Fruit fly (Drosophila melanogaster): ENCODE results near the gene CG34138.

Gene CG34138

DNA sequence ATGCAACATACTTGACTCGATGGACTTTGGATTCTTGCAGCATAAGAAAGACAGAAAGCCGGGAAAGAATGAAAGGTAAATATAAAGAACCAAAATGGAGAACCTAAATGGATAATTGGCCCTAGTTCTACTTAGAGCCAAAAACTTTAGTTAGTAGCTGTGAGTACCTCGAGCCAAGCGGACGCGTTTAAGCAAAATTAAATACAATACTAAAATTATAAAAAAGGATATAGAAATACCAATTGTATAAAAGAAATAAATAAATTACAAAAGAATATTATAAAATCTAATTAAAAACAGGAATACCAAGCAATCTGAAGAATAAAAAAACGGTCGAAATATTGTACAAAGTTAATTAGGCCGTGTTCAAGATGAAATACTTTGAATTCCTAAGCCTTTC, at the start of gene CG34138:
Gene CG34138, plus strand, starts transcription at position 301 of the 400 bp plus-strand sequence.
- no peak for TF ChIP-seq CTCF (optimal IDR thresholded peaks at IDR 0.05)

DNA sequence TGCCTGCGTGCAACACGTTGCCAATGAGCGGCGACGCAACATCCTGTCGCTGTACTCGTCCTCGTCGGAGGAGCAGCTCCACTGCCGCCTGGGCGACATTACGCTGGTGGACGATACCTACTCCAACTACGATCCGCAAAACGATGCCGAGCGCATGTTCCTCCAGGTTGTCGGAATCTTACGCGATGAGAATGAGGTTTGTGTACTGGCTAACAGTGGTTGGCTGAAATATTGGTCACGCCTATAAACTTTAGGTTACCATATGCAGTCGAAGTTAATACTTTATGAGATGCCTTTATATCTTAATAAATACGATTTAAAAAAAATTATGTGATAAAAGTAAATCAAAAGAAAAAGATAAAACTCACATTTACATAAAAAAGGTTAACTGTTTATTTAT, 48.4 kb upstream of the CG34138 start:
- no peak for TF ChIP-seq CG8478 (optimal IDR thresholded peaks at IDR 0.05)
- no peak for TF ChIP-seq CTCF (optimal IDR thresholded peaks at IDR 0.05)

DNA sequence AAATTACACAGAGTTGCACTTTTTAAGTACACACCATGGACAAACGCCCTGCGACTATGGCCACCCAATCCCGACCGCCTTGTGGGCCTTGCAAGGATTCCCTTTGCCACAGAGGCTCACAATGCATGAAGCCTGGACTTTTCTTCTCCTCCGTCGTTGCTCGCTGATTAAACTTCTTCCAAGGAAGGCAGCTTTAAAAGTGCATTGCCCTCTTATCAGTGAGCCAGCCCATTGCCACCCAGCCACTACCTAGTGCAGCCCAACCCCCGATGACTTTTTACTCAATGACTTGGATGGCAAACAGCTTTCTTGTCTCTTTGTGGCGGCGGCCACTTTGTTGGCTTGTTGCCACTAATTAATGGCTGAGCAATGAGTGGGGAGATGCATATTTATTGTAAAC, 47.1 kb upstream of the CG34138 start:
- TF ChIP-seq CTCF (optimal IDR thresholded peaks at IDR 0.05) (no peak), CG8478 (optimal IDR thresholded peaks at IDR 0.05) (no peak)

DNA sequence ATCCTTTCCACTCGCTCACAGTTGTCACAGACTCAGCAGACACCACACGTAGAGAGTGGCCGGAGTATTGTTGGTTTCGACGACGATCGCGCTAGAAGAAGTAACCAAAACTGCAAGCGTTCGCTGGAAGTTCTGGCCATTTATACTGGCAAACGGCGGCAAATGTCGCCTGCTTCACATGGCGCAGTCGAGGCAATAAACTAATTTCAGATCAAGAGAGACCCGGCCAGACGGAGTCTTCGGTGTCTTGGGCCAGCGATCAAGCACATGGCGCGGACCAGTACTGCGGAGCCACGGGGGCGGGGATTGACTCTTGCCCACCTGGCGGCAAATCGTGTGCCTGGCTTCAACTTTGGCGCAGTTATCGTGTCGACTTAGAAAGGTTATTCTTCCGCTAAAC, 35.9 kb upstream of the CG34138 start, which contains the start of gene Cpr92A:
Gene Cpr92A, minus strand, starts transcription at position 101 of the 400 bp plus-strand sequence.
- TF ChIP-seq CTCF (optimal IDR thresholded peaks at IDR 0.05) (no peak), CG8478 (optimal IDR thresholded peaks at IDR 0.05) (no peak)

DNA sequence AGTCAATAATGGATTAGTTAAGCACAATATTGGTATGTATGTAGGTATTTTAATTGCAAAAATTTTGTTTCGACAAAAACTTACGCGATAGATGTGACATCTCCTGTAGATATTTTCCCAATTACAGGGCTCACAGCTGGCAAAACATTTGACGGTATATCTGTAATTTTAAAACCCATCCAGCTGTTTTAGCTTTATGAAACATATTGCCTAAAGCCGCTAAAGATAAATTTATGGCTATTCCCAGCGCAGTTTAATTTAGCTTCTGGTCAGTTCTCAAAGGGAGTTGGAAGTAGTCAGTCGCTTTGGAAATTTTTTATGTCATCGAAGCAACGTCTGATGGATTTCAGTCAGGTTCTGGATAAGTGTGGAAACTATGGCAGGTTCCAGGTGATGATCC, 34.4 kb upstream of the CG34138 start, which contains the start of gene CG7333:
Gene CG7333, plus strand, starts transcription at position 301 of the 400 bp plus-strand sequence.
- TF ChIP-seq CTCF (optimal IDR thresholded peaks at IDR 0.05) (no peak), CG8478 (optimal IDR thresholded peaks at IDR 0.05) (no peak)

DNA sequence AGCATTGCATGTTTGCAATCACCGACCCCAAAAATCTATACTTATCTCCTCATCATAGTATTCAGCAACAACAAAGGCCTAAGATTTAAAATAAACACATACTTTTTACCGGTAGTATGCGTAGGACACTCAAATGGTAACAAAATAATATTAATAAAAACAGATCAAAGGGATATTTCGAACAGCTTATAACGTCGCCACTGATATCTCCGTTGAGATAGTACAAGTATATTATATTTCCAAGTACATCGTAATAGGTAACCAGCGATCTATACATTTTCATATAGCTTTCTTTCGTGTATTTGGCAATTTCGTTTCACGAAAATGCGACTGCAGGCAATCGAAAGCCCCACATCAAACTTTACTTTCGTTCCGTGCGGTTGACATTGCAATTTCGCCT, 31.8 kb upstream of the CG34138 start, which contains the start of gene CG7342:
Gene CG7342, plus strand, starts transcription at position 380 of the 400 bp plus-strand sequence.
- no peak for TF ChIP-seq CTCF (optimal IDR thresholded peaks at IDR 0.05)
- no peak for TF ChIP-seq CG8478 (optimal IDR thresholded peaks at IDR 0.05)

DNA sequence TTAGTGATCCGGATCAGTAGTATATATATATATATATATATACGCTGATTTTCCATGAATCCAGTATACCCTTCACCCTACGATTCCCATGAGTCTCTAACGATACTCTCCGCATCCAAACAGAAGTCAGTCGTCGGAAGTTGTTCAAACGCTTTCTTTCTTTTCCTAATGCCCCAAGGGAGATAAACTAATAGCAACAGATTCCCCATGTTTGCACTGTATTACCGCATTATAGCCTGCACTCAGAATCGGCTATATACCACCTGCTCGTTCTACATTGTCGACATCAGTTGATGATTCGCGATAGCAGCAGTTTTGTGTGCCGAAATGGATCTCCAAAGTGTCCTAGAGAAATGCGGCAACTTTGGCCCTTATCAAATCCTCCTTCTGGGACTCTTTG, 27.8 kb upstream of the CG34138 start, which contains the start of gene CG17751:
Gene CG17751, plus strand, starts transcription at position 301 of the 400 bp plus-strand sequence.
- TF ChIP-seq CG8478 (optimal IDR thresholded peaks at IDR 0.05) (no peak), CTCF (optimal IDR thresholded peaks at IDR 0.05) (no peak)

DNA sequence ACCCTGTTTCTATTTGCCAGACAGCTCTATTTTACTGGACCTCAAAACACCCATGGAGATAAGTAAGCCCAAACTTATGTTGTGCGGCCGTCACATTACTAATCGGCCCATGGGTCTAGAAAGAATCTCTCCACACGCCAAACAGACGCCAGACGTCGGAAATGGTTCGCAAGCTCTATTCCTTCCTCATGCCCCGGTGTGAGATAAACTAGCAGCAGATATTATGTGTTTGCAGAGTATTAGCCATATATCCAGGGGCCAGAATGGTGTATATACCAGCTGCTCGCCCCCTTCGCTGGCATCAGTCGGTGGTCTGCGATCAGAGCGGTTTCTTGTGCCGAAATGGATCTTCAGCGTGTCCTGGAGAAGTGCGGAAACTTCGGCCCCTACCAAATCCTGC, 24.8 kb upstream of the CG34138 start, which contains the start of gene CG17752:
Gene CG17752, plus strand, starts transcription at position 301 of the 400 bp plus-strand sequence.
- no peak for TF ChIP-seq CG8478 (optimal IDR thresholded peaks at IDR 0.05)
- TF ChIP-seq CTCF (optimal IDR thresholded peaks at IDR 0.05) = no peak

DNA sequence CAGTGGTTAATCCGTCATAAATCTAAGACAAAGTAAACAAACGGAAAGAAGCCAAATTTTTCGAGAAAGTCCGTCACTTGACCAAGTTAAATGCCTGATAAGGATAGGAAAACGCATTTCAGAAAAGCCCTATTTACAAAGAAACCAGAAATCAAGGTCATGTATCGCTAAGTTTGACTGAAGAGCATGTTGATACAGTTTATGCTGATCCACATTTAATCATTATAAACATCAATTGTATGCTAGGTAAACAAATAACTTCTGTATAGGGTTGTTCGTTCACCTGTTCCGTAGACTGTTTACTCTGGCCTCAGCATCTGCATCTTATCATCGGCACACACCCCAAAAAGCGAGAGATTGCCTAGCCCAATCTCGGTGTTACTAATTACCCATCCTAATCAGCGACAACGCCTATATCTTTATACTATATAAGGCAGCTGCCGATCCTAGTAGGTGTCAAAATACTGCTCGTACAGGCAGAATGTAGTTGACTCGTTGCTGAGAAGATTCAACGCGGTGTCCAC, 21.8 kb upstream of the CG34138 start, which contains the start of gene CG16727:
Gene CG16727, plus strand, starts transcription at position 474 of the 524 bp plus-strand sequence.
- no peak for TF ChIP-seq CTCF (optimal IDR thresholded peaks at IDR 0.05)
- TF ChIP-seq CG8478 (optimal IDR thresholded peaks at IDR 0.05) = no peak

DNA sequence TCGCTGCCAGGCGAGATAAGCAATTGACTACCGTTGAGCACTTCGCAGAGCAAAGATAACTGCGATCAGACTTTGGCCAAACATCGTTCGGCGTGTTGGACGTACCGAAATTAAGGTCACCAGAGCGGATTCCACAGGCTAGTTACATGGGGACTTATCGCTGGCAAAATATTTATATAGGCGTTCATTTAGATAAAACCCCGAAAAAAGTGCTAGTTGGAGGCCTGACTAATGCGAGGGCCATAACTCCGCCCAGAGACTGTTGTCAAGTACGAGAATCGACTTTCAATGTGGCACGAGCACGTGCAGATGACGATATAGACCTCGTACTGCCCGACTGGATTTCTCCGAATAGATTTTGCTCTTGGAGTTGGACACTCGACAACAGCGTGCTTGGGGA, 14.8 kb upstream of the CG34138 start:
- no peak for TF ChIP-seq CTCF (optimal IDR thresholded peaks at IDR 0.05)
- TF ChIP-seq CG8478 (optimal IDR thresholded peaks at IDR 0.05) = no peak

DNA sequence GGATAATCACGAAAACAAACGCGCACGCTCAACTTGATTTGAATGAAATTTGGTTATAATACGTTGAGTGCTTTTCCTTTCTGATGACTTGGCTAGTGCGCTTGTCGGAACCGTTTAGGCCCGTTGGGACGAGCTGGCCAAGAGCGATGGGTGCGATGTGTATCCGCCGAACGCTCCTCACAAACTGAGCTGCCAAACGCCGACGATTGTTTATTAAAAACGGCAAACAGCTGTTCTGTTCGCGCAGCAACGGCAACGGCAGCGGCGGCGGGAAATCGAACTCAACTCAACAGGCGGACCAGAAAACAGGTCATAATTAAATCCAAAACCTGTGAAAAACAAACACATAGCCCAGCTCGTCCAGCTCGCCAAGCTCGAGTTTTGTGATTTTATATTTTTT, 13.8 kb upstream of the CG34138 start:
- no peak for TF ChIP-seq CG8478 (optimal IDR thresholded peaks at IDR 0.05)
- no peak for TF ChIP-seq CTCF (optimal IDR thresholded peaks at IDR 0.05)

DNA sequence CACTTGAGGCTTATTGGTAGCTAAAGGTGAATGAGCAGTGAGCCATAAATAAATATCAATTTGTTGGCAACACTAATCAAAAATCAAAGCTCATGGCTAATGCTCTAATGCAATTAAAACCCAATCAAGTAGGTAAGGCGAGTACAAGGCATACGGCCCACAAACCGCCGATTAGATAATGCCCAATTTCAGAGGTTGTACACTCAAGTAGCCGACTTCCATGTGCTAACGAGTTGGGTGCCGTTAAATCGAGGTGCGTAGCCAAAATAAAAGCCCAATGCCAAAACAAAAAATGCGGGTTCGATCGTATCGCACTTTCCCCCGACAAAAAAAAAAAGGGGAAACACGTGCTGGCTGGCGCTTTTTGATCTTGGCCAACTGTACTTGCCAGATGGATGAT, 12.7 kb upstream of the CG34138 start:
- TF ChIP-seq CTCF (optimal IDR thresholded peaks at IDR 0.05) (no peak), CG8478 (optimal IDR thresholded peaks at IDR 0.05) (no peak)

DNA sequence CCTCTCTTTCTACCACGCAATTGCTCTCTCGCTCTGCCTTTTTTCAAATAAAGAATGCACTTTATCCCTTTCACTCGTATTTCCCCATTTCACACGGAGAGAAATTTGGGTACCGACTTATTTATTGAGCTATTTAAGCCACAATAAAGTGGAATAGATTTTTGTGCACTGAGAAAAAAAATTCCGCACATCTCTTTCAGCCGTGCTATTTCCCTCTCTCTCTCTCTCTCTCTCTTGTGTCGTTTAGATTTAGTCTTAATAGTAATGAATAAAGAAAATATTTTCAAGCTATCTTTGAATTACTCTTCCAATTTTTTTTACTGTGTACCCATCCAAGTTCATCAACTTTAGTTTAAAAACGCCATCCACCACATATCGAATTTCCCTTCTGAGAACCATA, 11.1 kb upstream of the CG34138 start:
- TF ChIP-seq CG8478 (optimal IDR thresholded peaks at IDR 0.05) = no peak
- TF ChIP-seq CTCF (optimal IDR thresholded peaks at IDR 0.05) = no peak

DNA sequence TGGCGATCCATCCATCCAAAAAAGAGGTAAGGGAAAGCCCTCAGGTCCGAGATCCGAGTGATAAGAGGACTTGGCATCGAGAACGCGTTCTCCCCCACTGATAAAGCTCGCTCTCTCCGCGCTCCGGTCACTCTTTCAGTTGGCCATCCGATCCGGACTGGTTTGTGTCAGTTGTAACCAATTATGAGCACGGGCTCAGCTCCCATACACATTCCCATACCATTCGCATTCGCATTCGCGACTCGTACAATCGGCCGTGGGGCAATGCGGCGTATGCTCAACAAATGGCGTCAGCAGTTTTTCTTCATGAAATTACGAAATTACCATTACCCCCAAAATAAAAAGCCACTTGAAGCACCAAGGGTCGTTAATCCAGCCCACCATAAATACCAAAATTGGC, 10.3 kb upstream of the CG34138 start:
- no peak for TF ChIP-seq CTCF (optimal IDR thresholded peaks at IDR 0.05)
- TF ChIP-seq CG8478 (optimal IDR thresholded peaks at IDR 0.05) = no peak

DNA sequence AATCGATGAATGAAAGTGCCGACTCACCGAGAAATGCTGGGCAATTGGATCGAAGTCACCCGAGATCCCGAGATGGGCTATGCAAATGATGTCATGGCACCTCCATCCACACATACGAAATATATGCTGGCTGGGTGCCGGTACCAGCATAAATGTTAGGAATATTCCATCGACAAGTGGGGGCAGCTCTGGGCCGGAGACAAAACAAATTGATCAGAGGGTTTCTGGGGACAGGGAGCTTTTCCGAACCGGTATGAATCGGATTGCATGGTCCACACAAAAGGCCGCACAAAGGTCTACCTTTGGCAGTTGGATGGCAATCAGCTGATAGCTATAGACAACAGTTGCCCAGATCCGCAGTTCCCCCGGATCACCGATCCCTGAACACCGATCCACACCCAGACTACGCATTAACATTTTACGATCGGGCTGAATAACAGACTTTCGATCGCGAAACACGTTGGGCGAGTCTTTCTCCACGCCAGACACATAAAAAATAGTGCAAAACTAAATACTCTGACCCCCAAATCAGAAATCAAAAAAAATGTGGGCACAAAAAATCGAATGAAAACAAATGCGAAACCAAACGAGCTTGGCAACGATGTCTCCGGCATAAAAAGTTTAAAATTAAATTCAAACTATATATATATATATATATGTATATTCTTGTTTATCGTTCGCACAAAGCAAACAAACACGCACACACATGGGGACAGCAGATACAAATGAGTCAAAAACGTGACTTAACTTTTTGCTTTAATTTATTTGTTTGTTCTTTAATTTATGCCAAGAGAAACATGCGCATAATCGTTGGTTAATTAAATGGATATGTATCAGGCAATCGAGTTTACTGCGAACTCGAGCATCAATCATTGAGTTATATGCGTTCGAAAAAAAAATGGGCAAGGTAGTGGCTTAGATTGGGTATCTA, 9.2 kb upstream of the CG34138 start:
- TF ChIP-seq CG8478 (optimal IDR thresholded peaks at IDR 0.05) (no peak), CTCF (optimal IDR thresholded peaks at IDR 0.05) (no peak)

Data from S2 (cell line).